Worm (Caenorhabditis elegans) whole organism, L2 larva: ENCODE results near the gene mct-5.
"Not testable (repeated sequence)": the region's sequence is repeated elsewhere in the genome, so short reads cannot be mapped to it uniquely, and the experiment has no call there.

ENCODE experiments used
- F13H6.1 ChIP-seq: sonication (generic microtip); optimal IDR thresholded peaks from 2 replicates; lab custom pipeline; 2016; ENCODE audit warnings: missing genetic modification characterization, missing compliant biosample characterization
- ceh-82 ChIP-seq: fragments of 150-350 bp; optimal IDR thresholded peaks from 2 replicates; lab custom pipeline; 2014; ENCODE audit warnings: missing biosample characterization, missing genetic modification characterization
- crh-2 ChIP-seq: sonication (generic microtip); optimal IDR thresholded peaks from 2 replicates; lab custom pipeline; 2017; ENCODE audit warnings: missing biosample characterization, missing genetic modification characterization
- dmd-4 ChIP-seq: sonication (generic microtip); optimal IDR thresholded peaks from 2 replicates; lab custom pipeline; 2017; ENCODE audit warnings: missing biosample characterization, missing genetic modification characterization
- gmeb-1 ChIP-seq: fragments of 150-350 bp; optimal IDR thresholded peaks from 2 replicates; lab custom pipeline; 2014; ENCODE audit warnings: missing biosample characterization, missing genetic modification characterization
- lin-39 ChIP-seq: fragments of 150-350 bp; optimal IDR thresholded peaks from 2 replicates; lab custom pipeline; 2014; ENCODE audit warnings: missing biosample characterization, missing genetic modification reagents, missing genetic modification characterization
- mbf-1 ChIP-seq: sonication (generic microtip); optimal IDR thresholded peaks from 2 replicates; lab custom pipeline; 2017; ENCODE audit warnings: missing biosample characterization, missing genetic modification characterization
- nhr-23 ChIP-seq: fragments of 150-350 bp; optimal IDR thresholded peaks from 2 replicates; lab custom pipeline; 2014; ENCODE audit warnings: missing biosample characterization, missing genetic modification reagents, missing genetic modification characterization
- peb-1 ChIP-seq: fragments of 150-350 bp; optimal IDR thresholded peaks from 2 replicates; lab custom pipeline; 2014; ENCODE audit warnings: missing biosample characterization, missing genetic modification characterization
- snpc-4 ChIP-seq: fragments of 150-350 bp; optimal IDR thresholded peaks from 2 replicates; lab custom pipeline; 2014; ENCODE audit warnings: missing biosample characterization, missing genetic modification characterization
- unc-55 ChIP-seq: fragments of 150-350 bp; sonication (generic microtip); optimal IDR thresholded peaks from 3 replicates; lab custom pipeline; 2014; ENCODE audit warnings: missing biosample characterization, missing genetic modification reagents, missing genetic modification characterization
- unc-62 ChIP-seq: fragments of 150-350 bp; optimal IDR thresholded peaks from 2 replicates; lab custom pipeline; 2014; ENCODE audit warnings: missing biosample characterization, missing genetic modification reagents, missing genetic modification characterization
- zag-1 ChIP-seq: fragments of 150-350 bp; optimal IDR thresholded peaks from 2 replicates; lab custom pipeline; 2014; ENCODE audit warnings: missing biosample characterization, missing genetic modification characterization
- ztf-4 ChIP-seq: fragments of 150-350 bp; optimal IDR thresholded peaks from 2 replicates; lab custom pipeline; 2014; ENCODE audit warnings: missing biosample characterization, missing genetic modification characterization

ce11 chrII:7084021-7084420, 14.4 kb downstream of the mct-5 start, which contains the start of the genes T02G5.14 and T02G5.15:
- TF ChIP-seq mbf-1 (tag; lab: Kevin White, UChicago); nhr-23 (tag; lab: Kevin White, UChicago); unc-62; lin-39 (tag; lab: Kevin White, UChicago); dmd-4 (tag; lab: Kevin White, UChicago); unc-55 (GFP tag; lab: Kevin White, UChicago); gmeb-1 (tag; lab: Kevin White, UChicago); ceh-82; F13H6.1 (tag; lab: Kevin White, UChicago); crh-2 (tag; lab: Kevin White, UChicago); ztf-4 (tag; lab: Kevin White, UChicago); snpc-4 (tag; lab: Kevin White, UChicago); peb-1 (tag; lab: Kevin White, UChicago); zag-1 (tag; lab: Kevin White, UChicago): not testable (repeated sequence)
